Worm (Caenorhabditis elegans) whole organism, L2 larva: ENCODE measurements around the gene sec-3.

Source experiments
- C34F6.9 ChIP-seq: fragments of 150-350 bp; optimal IDR thresholded peaks from 2 replicates; lab custom pipeline; 2014; ENCODE audit warnings: missing biosample characterization, missing genetic modification characterization
- R02D3.7 ChIP-seq: fragments of 150-350 bp; optimal IDR thresholded peaks from 2 replicates; lab custom pipeline; 2014; ENCODE audit warnings: missing biosample characterization, missing genetic modification characterization
- alr-1 ChIP-seq: fragments of 150-350 bp; optimal IDR thresholded peaks from 2 replicates; lab custom pipeline; 2014; ENCODE audit warnings: missing biosample characterization, missing genetic modification characterization
- egl-27 ChIP-seq: sonication (generic microtip); optimal IDR thresholded peaks from 3 replicates; lab custom pipeline; 2017; ENCODE audit warnings: missing biosample characterization, missing genetic modification reagents, missing genetic modification characterization
- elt-1 ChIP-seq: fragments of 150-350 bp; optimal IDR thresholded peaks from 2 replicates; lab custom pipeline; 2014; ENCODE audit warnings: missing biosample characterization, missing genetic modification characterization
- lsy-2 ChIP-seq, 2 experiments: fragments of 150-350 bp in 1 of 2; sonication (generic microtip) in 1 of 2; optimal IDR thresholded peaks; 2 replicates each; lab custom pipeline; 2014 to 2017; ENCODE audit warnings: missing biosample characterization in 2 of 2, missing genetic modification characterization in 2 of 2

- TF ChIP-seq alr-1 (tag; lab: Kevin White, UChicago) (no peak), elt-1 (no peak), R02D3.7 (tag; lab: Kevin White, UChicago) (no peak), lsy-2 (tag; optimal IDR thresholded peaks at IDR 0.05; lab: Kevin White, UChicago) (peak in 1 of 2 experiments; percentile 37), C34F6.9 (tag; lab: Kevin White, UChicago) (peak; percentile 29), egl-27 (no peak)
These were observed 9.0 kb upstream of the sec-3 start for ce11 chrX:3108603-3109002.
